Fruit fly (Drosophila melanogaster): Measurements from ENCODE around the gene Tengl2.

Gene Tengl2

DNA sequence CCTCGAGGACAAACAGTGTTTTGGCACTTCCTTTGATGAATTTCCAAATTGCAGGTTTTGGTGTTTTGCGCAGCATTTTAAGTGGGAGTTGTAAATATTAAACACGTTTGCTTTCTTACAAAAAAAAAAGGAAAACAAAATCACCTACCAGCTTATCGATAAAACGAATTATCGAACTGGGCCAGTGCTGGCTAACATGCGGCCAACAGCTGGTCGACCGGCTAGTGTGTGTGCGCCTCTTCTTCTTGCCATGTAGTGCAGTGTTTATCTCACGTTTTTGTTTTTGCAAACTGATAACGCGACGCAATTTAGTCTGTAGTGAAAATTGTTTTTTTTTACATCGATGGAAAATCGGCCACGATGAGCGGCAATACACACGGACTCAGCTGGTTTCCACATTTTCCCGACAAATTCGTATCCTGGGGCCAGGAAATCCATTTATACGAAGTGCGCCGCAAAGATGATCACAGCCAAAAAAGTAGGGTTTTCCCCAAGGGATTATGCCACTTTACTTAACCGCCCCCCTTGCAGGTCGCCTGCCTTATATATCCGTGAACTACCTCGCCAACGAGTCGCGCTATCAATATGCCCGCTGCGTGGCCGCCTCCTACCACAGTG, 22.0 kb downstream of the Tengl2 start, which contains the start of the genes CG15386, CG42371 and mio:
TSS of gene CG15386 (minus strand) at position 180 of the 618 bp plus-strand sequence.
TSS of gene CG42371 (minus strand) at position 180 of the 618 bp plus-strand sequence.
TSS of gene mio (plus strand) at position 224 of the 618 bp plus-strand sequence.
- TF ChIP-seq CG8478 (optimal IDR thresholded peaks at IDR 0.05) (no peak), EcR (GFP tag; optimal IDR thresholded peaks at IDR 0.05) (no peak), pan (optimal IDR thresholded peaks at IDR 0.05) (no peak), Dll (optimal IDR thresholded peaks at IDR 0.05) (no peak)

DNA sequence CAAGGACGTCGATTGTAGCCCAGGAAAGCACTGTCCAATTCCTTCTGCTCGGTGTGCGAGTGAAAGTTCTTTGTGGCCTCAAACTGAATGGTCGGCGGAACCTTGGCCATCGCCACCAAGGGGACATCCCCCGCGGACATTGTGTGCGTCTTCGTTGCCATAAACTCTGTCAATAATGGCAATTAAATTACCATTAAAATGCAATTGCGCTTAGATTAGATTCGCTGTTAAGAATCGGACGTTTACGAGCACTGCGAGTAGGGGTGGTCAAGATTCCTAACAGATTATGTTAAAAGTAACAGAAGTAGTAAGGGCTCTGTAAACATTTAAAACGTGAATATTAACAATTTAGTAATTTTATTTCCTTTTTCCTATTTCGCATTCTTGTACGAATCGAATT, 23.1 kb downstream of the Tengl2 start, which contains the start of gene daed:
TSS of gene daed (minus strand) at position 247 of the 400 bp plus-strand sequence.
- no peak for TF ChIP-seq Dll (optimal IDR thresholded peaks at IDR 0.05)
- TF ChIP-seq psq (optimal IDR thresholded peaks at IDR 0.05), result no peak
- TF ChIP-seq usp (GFP tag; optimal IDR thresholded peaks at IDR 0.05), result no peak
- TF ChIP-seq EcR (GFP tag; optimal IDR thresholded peaks at IDR 0.05), result no peak
- TF ChIP-seq pan (optimal IDR thresholded peaks at IDR 0.05), result no peak

DNA sequence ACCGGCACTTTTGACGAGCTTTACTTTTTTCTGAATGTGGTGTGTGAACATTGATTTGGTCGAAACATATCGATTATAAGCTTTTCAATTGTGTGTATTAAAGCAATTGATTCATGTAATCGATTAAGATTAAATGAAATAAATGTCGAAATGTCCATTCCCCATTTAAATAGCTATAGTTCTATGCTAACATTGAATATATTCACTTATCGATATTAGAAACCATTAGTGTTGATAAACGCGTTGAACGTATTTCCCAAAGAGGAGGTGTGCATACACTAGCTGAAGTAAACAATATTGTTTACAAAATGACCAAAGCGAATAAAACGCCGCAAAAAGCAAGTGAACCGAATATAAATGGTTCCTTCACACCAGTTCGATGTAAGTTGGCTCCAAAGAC, 25.2 kb downstream of the Tengl2 start, which contains the start of the genes Uch and CG34174:
TSS of gene Uch (minus strand) at position 208 of the 400 bp plus-strand sequence.
TSS of gene CG34174 (plus strand) at position 263 of the 400 bp plus-strand sequence.
- TF ChIP-seq CG8478 (optimal IDR thresholded peaks at IDR 0.05) (no peak), Dll (optimal IDR thresholded peaks at IDR 0.05) (no peak), psq (optimal IDR thresholded peaks at IDR 0.05) (no peak), usp (GFP tag; optimal IDR thresholded peaks at IDR 0.05) (no peak), pan (optimal IDR thresholded peaks at IDR 0.05) (no peak), EcR (GFP tag; optimal IDR thresholded peaks at IDR 0.05) (no peak)

DNA sequence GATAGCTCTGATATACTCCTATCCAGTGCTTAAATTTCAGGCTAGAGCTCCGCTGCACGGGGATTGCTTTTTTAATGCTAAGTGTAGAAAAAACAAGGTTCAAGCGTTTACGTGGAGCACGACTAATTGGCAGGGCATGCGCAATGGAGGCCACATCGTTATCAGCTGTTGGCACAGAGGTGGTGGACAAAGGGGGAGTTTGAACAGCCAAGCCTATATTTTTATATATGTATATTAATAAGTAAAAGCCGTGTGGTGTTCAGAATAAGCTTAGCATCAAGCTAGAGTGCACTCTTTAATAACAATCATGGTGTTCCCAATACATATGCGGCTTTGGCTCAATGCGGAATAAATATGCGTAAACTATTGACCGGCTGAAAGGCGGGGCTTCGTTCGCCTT, 26.7 kb downstream of the Tengl2 start, which contains the start of gene CG15385:
TSS of gene CG15385 (minus strand) at position 94 of the 400 bp plus-strand sequence.
- TF ChIP-seq usp (GFP tag; optimal IDR thresholded peaks at IDR 0.05), result no peak
- no peak for TF ChIP-seq pan (optimal IDR thresholded peaks at IDR 0.05)
- no peak for TF ChIP-seq Dll (optimal IDR thresholded peaks at IDR 0.05)
- TF ChIP-seq EcR (GFP tag; optimal IDR thresholded peaks at IDR 0.05), result no peak
- no peak for TF ChIP-seq CG8478 (optimal IDR thresholded peaks at IDR 0.05)
- TF ChIP-seq psq (optimal IDR thresholded peaks at IDR 0.05), result no peak

DNA sequence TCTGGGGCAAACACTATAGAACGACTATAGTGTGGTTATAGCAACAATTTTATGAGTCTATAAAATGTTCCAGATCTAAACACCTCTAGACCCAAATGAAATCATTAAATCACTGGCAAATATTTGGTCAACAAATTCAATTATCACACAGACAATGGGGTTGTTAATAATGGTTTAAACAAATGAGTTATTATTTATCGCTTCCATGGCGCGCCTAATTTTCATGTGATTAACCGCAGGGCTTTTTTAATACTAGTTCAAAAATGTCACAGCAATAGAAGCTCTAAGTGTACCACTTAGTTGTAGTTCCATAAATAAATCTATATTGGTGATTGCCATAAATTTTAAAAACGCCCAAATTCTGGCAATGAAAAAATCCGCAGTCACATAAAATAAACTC, 30.2 kb downstream of the Tengl2 start, which contains the start of gene CG33124:
TSS of gene CG33124 (minus strand) at position 101 of the 400 bp plus-strand sequence.
- TF ChIP-seq psq (optimal IDR thresholded peaks at IDR 0.05) (no peak), Dll (optimal IDR thresholded peaks at IDR 0.05) (no peak), EcR (GFP tag; optimal IDR thresholded peaks at IDR 0.05) (no peak), usp (GFP tag; optimal IDR thresholded peaks at IDR 0.05) (no peak), pan (optimal IDR thresholded peaks at IDR 0.05) (no peak), CG8478 (optimal IDR thresholded peaks at IDR 0.05) (no peak)

DNA sequence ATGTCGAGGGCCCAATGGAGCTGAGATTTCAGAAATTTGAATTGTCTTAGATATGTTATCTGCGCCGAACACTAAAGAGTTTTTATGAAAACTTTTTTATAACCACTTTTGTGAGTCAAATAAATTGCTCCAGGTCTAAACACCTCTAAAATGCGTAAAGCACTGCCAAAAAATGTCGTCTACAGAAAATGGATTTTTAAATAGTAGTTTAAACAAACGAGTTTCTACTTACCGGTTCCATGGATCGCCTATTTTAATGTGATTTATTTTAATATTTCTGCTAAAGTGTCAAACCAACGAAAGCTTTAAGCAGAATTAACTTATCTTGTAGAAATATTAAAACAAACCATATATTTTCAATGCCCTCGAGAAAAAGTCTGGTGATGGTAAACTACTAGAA, 33.1 kb downstream of the Tengl2 start, which contains the start of gene CG31668:
TSS of gene CG31668 (minus strand) at position 101 of the 400 bp plus-strand sequence.
- TF ChIP-seq Dll (optimal IDR thresholded peaks at IDR 0.05) (no peak), EcR (GFP tag; optimal IDR thresholded peaks at IDR 0.05) (no peak), CG8478 (optimal IDR thresholded peaks at IDR 0.05) (no peak), usp (GFP tag; optimal IDR thresholded peaks at IDR 0.05) (no peak), pan (optimal IDR thresholded peaks at IDR 0.05) (no peak), psq (optimal IDR thresholded peaks at IDR 0.05) (no peak)

DNA sequence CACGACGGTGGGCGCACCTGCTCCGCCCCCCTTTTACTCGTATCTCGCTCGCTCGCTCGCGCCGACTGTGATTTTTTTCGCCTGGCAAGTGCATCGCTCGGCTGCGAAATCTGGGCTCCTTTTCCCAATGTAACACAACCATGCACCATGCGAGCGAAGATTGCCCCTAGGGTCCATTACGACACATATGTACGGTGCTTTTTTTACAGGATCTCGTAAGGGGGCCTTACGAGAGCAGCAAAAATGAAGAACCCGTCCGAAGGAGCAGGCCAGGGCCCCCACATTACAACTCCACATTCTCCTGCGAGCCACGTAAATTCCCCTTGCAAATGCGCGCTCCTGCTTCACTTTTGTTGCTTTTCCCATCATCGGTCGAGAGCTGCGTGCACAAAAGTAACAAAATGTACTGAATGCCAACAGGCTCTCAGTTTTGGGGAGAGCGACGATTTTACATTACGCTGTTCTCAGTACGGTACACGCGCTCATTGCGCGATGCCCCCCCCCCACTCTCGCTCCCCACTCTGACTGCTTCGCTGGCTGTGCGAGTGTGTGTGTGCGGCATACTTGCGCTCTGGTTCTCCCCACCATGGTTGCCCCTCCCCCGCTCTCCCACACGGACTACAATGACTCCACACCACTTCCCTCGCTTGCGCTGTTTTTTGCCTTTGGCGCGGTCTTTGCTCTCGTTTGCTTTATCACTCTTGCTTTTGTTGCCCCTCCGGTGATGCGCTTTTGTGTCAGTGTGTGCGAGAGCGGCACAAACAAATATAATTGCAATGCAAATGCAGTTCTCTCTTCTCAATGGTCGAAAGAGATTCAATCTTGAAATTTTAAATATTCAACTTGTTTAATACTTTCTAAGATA, 36.1 kb downstream of the Tengl2 start:
- TF ChIP-seq EcR (GFP tag; optimal IDR thresholded peaks at IDR 0.05) (peak; percentile 98 to 99), pan (optimal IDR thresholded peaks at IDR 0.05) (no peak)

DNA sequence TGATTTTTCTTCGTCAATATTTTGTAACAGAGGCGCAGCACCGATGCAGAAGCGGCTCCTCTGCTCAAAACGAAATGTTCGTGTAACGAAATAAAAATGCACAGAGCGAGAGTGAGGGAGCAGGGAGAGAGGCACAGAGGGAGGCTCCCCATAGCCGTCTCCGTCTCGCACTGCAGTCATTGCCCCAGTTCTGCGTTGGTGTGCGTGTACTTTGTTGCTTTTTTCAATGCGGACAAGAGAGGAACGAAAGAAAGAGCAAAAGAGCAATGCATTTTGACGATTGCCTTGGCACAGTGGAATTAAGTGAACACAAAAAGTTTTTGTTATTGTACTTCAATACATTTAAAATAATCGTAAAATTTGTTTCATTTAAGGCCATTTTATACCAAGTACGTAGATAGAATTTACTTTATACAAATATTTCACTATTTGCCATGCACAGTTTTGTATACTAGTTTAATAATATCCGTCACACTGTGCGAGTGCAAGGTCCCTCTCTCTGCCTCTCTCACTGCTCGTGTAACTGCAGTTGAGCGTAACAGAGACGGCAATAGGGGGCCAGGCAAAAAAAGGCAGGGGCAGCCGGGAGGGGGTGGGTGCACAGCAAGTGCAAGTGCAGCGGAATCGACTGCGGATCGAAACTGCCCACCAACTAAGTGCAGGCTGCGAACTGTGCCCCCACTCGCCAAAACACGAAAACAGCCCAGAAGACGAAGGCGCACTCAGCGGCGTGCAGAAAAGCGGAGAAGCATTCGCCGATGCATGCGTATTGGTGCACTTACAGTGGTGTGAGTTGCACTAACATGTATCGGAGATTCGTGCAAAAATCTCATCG, 36.9 kb downstream of the Tengl2 start:
- TF ChIP-seq Dll (optimal IDR thresholded peaks at IDR 0.05) (peak; percentile 29), psq (optimal IDR thresholded peaks at IDR 0.05) (no peak), EcR (GFP tag; optimal IDR thresholded peaks at IDR 0.05) (peak; percentile 98)

DNA sequence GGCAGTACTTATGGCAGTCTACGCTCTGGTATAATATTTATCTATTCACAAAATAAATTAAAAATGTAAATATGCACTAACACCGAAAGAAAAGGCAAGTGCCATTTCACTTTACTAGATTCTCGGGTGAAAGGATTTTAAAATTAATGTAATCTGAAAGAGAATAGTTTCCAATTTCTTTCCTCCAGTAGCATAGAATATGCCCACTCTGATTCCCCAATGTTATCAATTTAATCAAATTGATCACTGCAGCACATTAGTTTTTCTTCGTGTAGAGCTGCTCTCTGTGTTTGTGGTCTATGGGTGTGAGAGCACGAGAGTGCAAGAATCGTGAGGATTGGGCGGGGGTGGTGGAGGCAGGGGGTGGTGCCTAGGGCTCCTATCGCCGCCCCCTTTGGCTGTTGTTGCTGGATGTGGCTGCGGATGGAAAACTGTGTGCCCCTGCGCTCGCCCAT, 38.0 kb downstream of the Tengl2 start:
- TF ChIP-seq EcR (GFP tag; optimal IDR thresholded peaks at IDR 0.05) (peak in 1 of 2 experiments; percentile 82), CG8478 (optimal IDR thresholded peaks at IDR 0.05) (no peak)

DNA sequence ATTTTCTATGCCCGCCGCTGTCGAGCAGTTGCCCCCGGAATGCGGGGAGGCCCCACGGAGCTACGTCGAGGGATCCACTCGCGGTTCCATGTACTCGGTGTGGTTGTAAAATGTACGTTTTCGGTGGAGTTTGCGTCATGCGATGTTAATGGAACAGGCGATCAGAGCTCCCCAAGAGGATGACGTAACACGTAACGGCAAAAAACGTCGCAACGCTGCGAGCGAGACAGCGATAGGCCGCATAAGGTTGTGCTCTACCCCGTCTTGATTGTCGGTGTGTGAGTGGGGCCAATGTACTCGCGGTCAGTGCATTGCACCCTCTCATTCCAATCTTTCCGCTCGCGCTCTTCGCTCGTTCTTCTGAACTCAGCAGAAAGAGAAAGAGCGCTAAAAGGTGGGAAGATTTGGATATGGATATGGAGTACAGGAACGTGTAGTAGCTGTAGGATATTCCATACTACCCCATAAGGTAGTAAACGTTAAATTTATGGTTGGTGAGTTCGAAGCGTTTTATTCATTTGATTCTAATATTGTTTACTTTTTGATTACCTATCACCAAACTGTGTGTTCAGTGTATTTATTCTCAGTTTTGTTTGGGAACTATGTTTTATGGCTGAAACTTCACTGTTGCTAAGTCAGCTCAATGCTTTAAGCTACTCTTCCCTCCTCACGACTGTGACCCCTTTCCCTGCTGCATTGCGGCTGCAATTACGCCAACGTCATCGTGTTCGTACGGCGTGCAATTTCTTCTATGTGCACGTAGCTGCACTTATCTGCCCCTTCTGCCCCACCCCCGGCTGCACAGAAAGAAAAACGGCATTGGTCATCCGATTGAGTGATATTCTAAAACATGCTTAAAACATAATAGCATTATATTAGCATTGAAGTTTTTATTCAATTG, 38.8 kb downstream of the Tengl2 start:
- TF ChIP-seq EcR (GFP tag; optimal IDR thresholded peaks at IDR 0.05) (peak; percentile 100), Dll (optimal IDR thresholded peaks at IDR 0.05) (no peak)

DNA sequence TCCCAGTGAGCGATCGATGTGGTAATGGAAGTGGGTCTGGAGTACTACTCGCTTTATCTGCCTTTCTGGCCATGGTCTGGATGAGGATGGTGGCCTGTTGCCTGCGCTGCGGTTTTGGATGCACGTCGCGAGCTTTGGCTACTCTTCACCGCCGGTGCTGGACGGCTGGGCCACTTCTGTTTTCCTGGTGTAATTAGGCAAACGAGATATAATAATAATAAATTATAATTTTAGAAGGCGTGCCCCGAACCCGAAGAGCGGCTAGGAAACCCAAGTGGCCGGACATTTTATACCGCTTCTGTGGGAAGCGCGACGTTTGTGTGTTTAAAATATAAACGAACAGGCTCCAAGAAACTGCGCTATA, 39.8 kb downstream of the Tengl2 start:
- TF ChIP-seq EcR (GFP tag; optimal IDR thresholded peaks at IDR 0.05) (no peak), Dll (optimal IDR thresholded peaks at IDR 0.05) (no peak), pan (optimal IDR thresholded peaks at IDR 0.05) (no peak), psq (optimal IDR thresholded peaks at IDR 0.05) (no peak), CG8478 (optimal IDR thresholded peaks at IDR 0.05) (no peak), usp (GFP tag; optimal IDR thresholded peaks at IDR 0.05) (no peak)
